Fruit fly (Drosophila melanogaster) whole organism, embryonic: ENCODE data around the gene lectin-37Db.
A peak's percentile ranks its signal among the peaks of the same experiment; 100 is the strongest.

Experiments
- Bgb ChIP-seq: fragments of 200-800 bp; sonication (Bioruptor generic); IDR thresholded peaks from 2 replicates; pipeline ENCODE4 v1.3.6; 2022; ENCODE audit warnings: missing biosample characterization, missing genetic modification characterization; ENCODE audit not compliant: partially characterized antibody
- CG10979 ChIP-seq: fragments of 200-800 bp; sonication (Bioruptor generic); optimal IDR thresholded peaks from 2 replicates; lab custom pipeline; 2018; ENCODE audit warnings: missing biosample characterization, mild to moderate bottlenecking, missing genetic modification characterization, moderate library complexity
- CG12769 ChIP-seq: fragments of 200-800 bp; sonication (Bioruptor generic); optimal IDR thresholded peaks from 2 replicates; lab custom pipeline; 2019; ENCODE audit warnings: missing biosample characterization, mild to moderate bottlenecking, missing genetic modification characterization, moderate library complexity
- CG13287 ChIP-seq: fragments of 200-800 bp; sonication (Bioruptor generic); IDR thresholded peaks from 2 replicates; pipeline ENCODE4 v1.3.6; 2022; ENCODE audit warnings: missing biosample characterization, missing genetic modification characterization; ENCODE audit not compliant: partially characterized antibody
- CG14014 ChIP-seq: fragments of 200-800 bp; sonication (Bioruptor generic); IDR thresholded peaks from 2 replicates; pipeline ENCODE4 v1.3.6; 2022; ENCODE audit warnings: missing biosample characterization, missing genetic modification characterization
- CG14965 ChIP-seq: fragments of 200-800 bp; sonication (Bioruptor generic); optimal IDR thresholded peaks from 2 replicates; lab custom pipeline; 2016; ENCODE audit warnings: missing biosample characterization, missing genetic modification characterization, borderline replicate concordance
- CG1602 ChIP-seq: fragments of 200-800 bp; sonication (Bioruptor generic); optimal IDR thresholded peaks from 3 replicates; lab custom pipeline; 2016; ENCODE audit warnings: missing biosample characterization, missing genetic modification characterization
- CG1603 ChIP-seq: fragments of 200-800 bp; sonication (Bioruptor generic); optimal IDR thresholded peaks from 2 replicates; lab custom pipeline; 2019; ENCODE audit warnings: missing biosample characterization, mild to moderate bottlenecking, missing genetic modification characterization, moderate library complexity
- CG16863 ChIP-seq: fragments of 200-800 bp; sonication (Bioruptor generic); optimal IDR thresholded peaks from 3 replicates; lab custom pipeline; 2016; ENCODE audit warnings: missing biosample characterization, missing genetic modification characterization
- CG17912 ChIP-seq: fragments of 200-800 bp; sonication (Bioruptor generic); optimal IDR thresholded peaks from 2 replicates; lab custom pipeline; 2018; ENCODE audit warnings: missing biosample characterization, mild to moderate bottlenecking, missing genetic modification characterization
- CG2202 ChIP-seq: fragments of 200-800 bp; sonication (Bioruptor generic); optimal IDR thresholded peaks from 2 replicates; lab custom pipeline; 2018; ENCODE audit warnings: missing biosample characterization, mild to moderate bottlenecking, missing genetic modification characterization
- CG32532 ChIP-seq: fragments of 200-800 bp; sonication (Bioruptor generic); IDR thresholded peaks from 2 replicates; pipeline ENCODE4 v1.3.6; 2022; ENCODE audit warnings: missing biosample characterization, missing genetic modification characterization
- CG5180 ChIP-seq: fragments of 200-800 bp; sonication (Bioruptor generic); optimal IDR thresholded peaks from 3 replicates; lab custom pipeline; 2017; ENCODE audit warnings: missing biosample characterization, missing genetic modification characterization, mild to moderate bottlenecking, moderate library complexity, missing genetic modification reagents
- CG6813 ChIP-seq: fragments of 200-800 bp; sonication (Bioruptor generic); optimal IDR thresholded peaks from 2 replicates; lab custom pipeline; 2017; ENCODE audit warnings: missing biosample characterization, missing genetic modification characterization, mild to moderate bottlenecking, moderate library complexity, missing genetic modification reagents
- CG7786 ChIP-seq: fragments of 200-800 bp; sonication (Bioruptor generic); optimal IDR thresholded peaks from 2 replicates; lab custom pipeline; 2016; ENCODE audit warnings: missing biosample characterization, missing genetic modification characterization
- CG8924 ChIP-seq: fragments of 200-800 bp; optimal IDR thresholded peaks from 3 replicates; lab custom pipeline; 2019; ENCODE audit warnings: missing biosample characterization, mild to moderate bottlenecking, missing genetic modification characterization, moderate library complexity
- CG8944 ChIP-seq: fragments of 200-800 bp; sonication (Bioruptor generic); optimal IDR thresholded peaks from 3 replicates; lab custom pipeline; 2016; ENCODE audit warnings: missing biosample characterization, missing genetic modification characterization
- CG9817 ChIP-seq: fragments of 200-800 bp; sonication (Bioruptor generic); optimal IDR thresholded peaks from 2 replicates; lab custom pipeline; 2018; ENCODE audit warnings: missing biosample characterization, mild to moderate bottlenecking, missing genetic modification characterization, moderate library complexity
- Deaf1 ChIP-seq: fragments of 200-800 bp; optimal IDR thresholded peaks from 3 replicates; lab custom pipeline; 2019; ENCODE audit warnings: missing biosample characterization, mild to moderate bottlenecking, missing genetic modification characterization, moderate library complexity
- Dek ChIP-seq: fragments of 200-800 bp; sonication (Bioruptor generic); optimal IDR thresholded peaks from 3 replicates; lab custom pipeline; 2019; ENCODE audit warnings: missing biosample characterization, mild to moderate bottlenecking, missing genetic modification characterization, moderate library complexity
- Elba2 ChIP-seq: fragments of 200-800 bp; sonication (Bioruptor generic); optimal IDR thresholded peaks from 3 replicates; lab custom pipeline; 2016; ENCODE audit warnings: missing biosample characterization, missing genetic modification characterization
- HLH4C ChIP-seq: fragments of 200-800 bp; sonication (Bioruptor generic); IDR thresholded peaks from 3 replicates; pipeline ENCODE4 v1.3.6; 2022; ENCODE audit warnings: missing biosample characterization, missing genetic modification characterization; ENCODE audit not compliant: partially characterized antibody
- Poxn ChIP-seq: fragments of 200-800 bp; sonication (Bioruptor generic); IDR thresholded peaks from 2 replicates; pipeline ENCODE4 v1.3.6; 2022; ENCODE audit warnings: missing biosample characterization, missing genetic modification characterization
- Spps ChIP-seq: fragments of 200-800 bp; sonication (Bioruptor generic); optimal IDR thresholded peaks from 2 replicates; lab custom pipeline; 2018; ENCODE audit warnings: missing biosample characterization, mild to moderate bottlenecking, missing genetic modification characterization
- Trl ChIP-seq, 3 experiments: fragments of >200 bp in 2 of 3; fragments of 200-800 bp in 1 of 3; sonication (Bioruptor generic) in 1 of 3; optimal IDR thresholded peaks; 2 replicates in 1 of 3; 3 replicates in 2 of 3; lab custom pipeline; 2016 to 2017; ENCODE audit warnings: missing biosample characterization in 1 of 3, missing genetic modification characterization in 1 of 3
- Xrp1 ChIP-seq: fragments of 200-800 bp; sonication (Bioruptor generic); IDR thresholded peaks from 2 replicates; pipeline ENCODE4 v1.3.6; 2022; ENCODE audit warnings: missing biosample characterization, missing genetic modification characterization
- ab ChIP-seq: fragments of 200-800 bp; sonication (Bioruptor generic); optimal IDR thresholded peaks from 2 replicates; lab custom pipeline; 2016; ENCODE audit warnings: missing biosample characterization, missing genetic modification characterization
- chinmo ChIP-seq: fragments of 200-800 bp; sonication (Bioruptor generic); IDR thresholded peaks from 4 replicates; pipeline ENCODE4 v1.3.6; 2022; ENCODE audit warnings: missing biosample characterization, missing genetic modification characterization; ENCODE audit not compliant: partially characterized antibody
- corto ChIP-seq: fragments of 200-800 bp; sonication (Bioruptor generic); optimal IDR thresholded peaks from 2 replicates; lab custom pipeline; 2016; ENCODE audit warnings: missing biosample characterization, mild to moderate bottlenecking, missing genetic modification characterization, moderate library complexity
- crol ChIP-seq: fragments of 200-800 bp; sonication (Bioruptor generic); IDR thresholded peaks from 2 replicates; pipeline ENCODE4 v1.3.6; 2022; ENCODE audit warnings: missing biosample characterization, missing genetic modification characterization
- dpn ChIP-seq, 2 experiments: fragments of 200-800 bp; sonication (Bioruptor generic); optimal IDR thresholded peaks; 3 replicates each; lab custom pipeline; 2016; ENCODE audit warnings: missing biosample characterization in 2 of 2, missing genetic modification characterization in 2 of 2
- emc ChIP-seq: fragments of 200-800 bp; sonication (Bioruptor generic); optimal IDR thresholded peaks from 2 replicates; lab custom pipeline; 2016; ENCODE audit warnings: missing biosample characterization, missing genetic modification characterization
- fd96Cb ChIP-seq: fragments of 200-800 bp; sonication (Bioruptor generic); optimal IDR thresholded peaks from 2 replicates; lab custom pipeline; 2018; ENCODE audit warnings: missing biosample characterization, mild to moderate bottlenecking, missing genetic modification characterization, moderate library complexity
- gce ChIP-seq: fragments of 200-800 bp; sonication (Bioruptor generic); IDR thresholded peaks from 3 replicates; pipeline ENCODE4 v1.3.6; 2022; ENCODE audit warnings: missing biosample characterization, missing genetic modification characterization
- grn ChIP-seq: fragments of 200-800 bp; sonication (Bioruptor generic); optimal IDR thresholded peaks from 3 replicates; lab custom pipeline; 2017; ENCODE audit warnings: missing biosample characterization, missing genetic modification characterization
- hb ChIP-seq: fragments of 200-800 bp; sonication (Bioruptor generic); IDR thresholded peaks from 3 replicates; pipeline ENCODE4 v1.3.6; 2022; ENCODE audit warnings: missing biosample characterization, missing genetic modification characterization; ENCODE audit not compliant: partially characterized antibody
- lab ChIP-seq: fragments of 200-800 bp; sonication (Bioruptor generic); optimal IDR thresholded peaks from 3 replicates; lab custom pipeline; 2017; ENCODE audit warnings: missing biosample characterization, missing genetic modification characterization, mild to moderate bottlenecking, moderate library complexity, missing genetic modification reagents
- luna ChIP-seq: fragments of 200-800 bp; sonication (Bioruptor generic); optimal IDR thresholded peaks from 2 replicates; lab custom pipeline; 2016; ENCODE audit warnings: missing biosample characterization, missing genetic modification characterization
- nau ChIP-seq: fragments of 200-800 bp; sonication (Bioruptor generic); optimal IDR thresholded peaks from 3 replicates; lab custom pipeline; 2017; ENCODE audit warnings: missing biosample characterization, mild to moderate bottlenecking, missing genetic modification characterization, missing genetic modification reagents
- nerfin-2 ChIP-seq: fragments of 200-800 bp; sonication (Bioruptor generic); IDR thresholded peaks from 2 replicates; pipeline ENCODE4 v1.3.6; 2022; ENCODE audit warnings: missing biosample characterization, missing genetic modification characterization; ENCODE audit not compliant: partially characterized antibody
- pros ChIP-seq: fragments of 200-800 bp; sonication (Bioruptor generic); optimal IDR thresholded peaks from 3 replicates; lab custom pipeline; 2019; ENCODE audit warnings: missing biosample characterization, mild to moderate bottlenecking, missing genetic modification characterization, moderate library complexity
- scrt ChIP-seq: fragments of 200-800 bp; sonication (Bioruptor generic); optimal IDR thresholded peaks from 2 replicates; lab custom pipeline; 2018; ENCODE audit warnings: missing biosample characterization, mild to moderate bottlenecking, missing genetic modification characterization, moderate library complexity
- sd ChIP-seq: fragments of 200-800 bp; sonication (Bioruptor generic); optimal IDR thresholded peaks from 3 replicates; lab custom pipeline; 2018; ENCODE audit warnings: missing biosample characterization, mild to moderate bottlenecking, missing genetic modification characterization, moderate library complexity
- seq ChIP-seq: fragments of 200-800 bp; sonication (Bioruptor generic); IDR thresholded peaks from 2 replicates; pipeline ENCODE4 v1.3.6; 2022; ENCODE audit warnings: missing biosample characterization, missing genetic modification characterization
- sr ChIP-seq: fragments of 200-800 bp; sonication (Bioruptor generic); IDR thresholded peaks from 3 replicates; pipeline ENCODE4 v1.3.6; 2022; ENCODE audit warnings: missing biosample characterization, missing genetic modification characterization
- sug ChIP-seq: fragments of 200-800 bp; optimal IDR thresholded peaks from 2 replicates; lab custom pipeline; 2019; ENCODE audit warnings: missing biosample characterization, mild to moderate bottlenecking, missing genetic modification characterization, moderate library complexity
- tin ChIP-seq: fragments of 200-800 bp; sonication (Bioruptor generic); optimal IDR thresholded peaks from 3 replicates; lab custom pipeline; 2016; ENCODE audit warnings: missing biosample characterization, missing genetic modification characterization
- unpg ChIP-seq: fragments of 200-800 bp; sonication (Bioruptor generic); optimal IDR thresholded peaks from 3 replicates; lab custom pipeline; 2018; ENCODE audit warnings: missing biosample characterization, mild to moderate bottlenecking, missing genetic modification characterization, moderate library complexity
- zen2 ChIP-seq: fragments of 200-800 bp; sonication (Bioruptor generic); IDR thresholded peaks from 3 replicates; pipeline ENCODE4 v1.3.6; 2022; ENCODE audit warnings: missing biosample characterization, missing genetic modification characterization; ENCODE audit not compliant: partially characterized antibody

Gene lectin-37Db

DNA sequence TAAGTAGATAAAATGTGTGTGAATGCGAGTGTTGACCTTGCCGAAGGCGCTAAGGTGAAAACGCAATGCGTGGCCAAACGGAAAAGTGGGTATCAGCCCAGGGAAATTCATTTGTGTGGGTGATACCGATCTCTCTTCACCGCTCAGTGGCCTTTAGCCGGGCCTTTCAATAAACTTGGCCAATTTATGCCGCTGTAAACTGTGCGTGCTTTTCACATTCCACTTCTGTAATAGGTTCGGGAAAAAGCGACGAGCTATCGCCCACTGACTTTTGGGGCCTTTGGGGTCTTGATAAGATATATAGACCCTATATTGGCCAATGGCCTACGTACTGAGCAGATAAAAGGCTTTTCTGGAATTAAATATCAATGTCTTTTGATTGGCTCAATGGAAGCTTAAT lies 2.7 kb downstream of the lectin-37Db start (continued):
- TF ChIP-seq CG10979 (tag; lab: Kevin White, UChicago) (no peak), tin (GFP tag; lab: Kevin White, UChicago) (no peak), sd (tag; lab: Kevin White, UChicago) (peak; percentile 94), Elba2 (GFP tag; lab: Kevin White, UChicago) (no peak), dpn (GFP tag; optimal IDR thresholded peaks at IDR 0.05; lab: Kevin White, UChicago) (no peak), corto (GFP tag; lab: Kevin White, UChicago) (no peak), CG6813 (GFP tag; lab: Kevin White, UChicago) (no peak), unpg (GFP tag; lab: Kevin White, UChicago) (no peak), CG1603 (tag; lab: Kevin White, UChicago) (no peak), scrt (GFP tag; lab: Kevin White, UChicago) (no peak), Deaf1 (tag; lab: Kevin White, UChicago) (peak; percentile 32), Dek (tag; lab: Kevin White, UChicago) (no peak), nerfin-2 (GFP tag; lab: Robert Waterston, UW) (no peak), CG17912 (GFP tag; lab: Kevin White, UChicago) (no peak), seq (GFP tag; lab: Robert Waterston, UW) (no peak), sr (peak; percentile 69; the same call in 2 of the 3 replicates), fd96Cb (tag; lab: Kevin White, UChicago) (no peak), hb (GFP tag; lab: Robert Waterston, UW) (no peak), CG14965 (GFP tag; lab: Kevin White, UChicago) (no peak), grn (peak; percentile 12), CG5180 (GFP tag; lab: Kevin White, UChicago) (no peak), sug (peak; percentile 91), CG2202 (tag; lab: Kevin White, UChicago) (no peak), ab (GFP tag; lab: Kevin White, UChicago) (no peak), lab (peak; percentile 16), CG32532 (0 out of 2 replicates have a peak, but pooled peaks have one; percentile 11)

DNA sequence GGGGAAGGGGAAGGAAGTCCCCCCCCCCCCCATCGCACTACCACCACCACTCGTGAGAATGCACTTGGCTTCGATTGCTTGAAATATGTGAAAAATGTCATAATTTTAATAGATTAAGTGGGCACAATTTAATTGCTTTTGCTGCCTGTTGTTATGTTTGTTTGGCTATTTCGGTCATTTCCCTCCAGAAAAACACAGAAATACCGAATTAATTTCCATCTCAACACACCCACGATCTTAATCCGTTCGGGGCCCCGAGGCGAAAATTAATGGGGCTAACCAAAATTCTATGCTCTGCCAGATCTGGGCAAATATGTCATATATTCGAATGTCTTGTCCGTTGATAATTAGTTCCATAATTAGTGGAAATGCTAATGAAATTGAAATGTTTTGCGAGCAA lies 3.8 kb downstream of the lectin-37Db start:
- TF ChIP-seq Bgb (no peak), Spps (no peak), CG13287 (GFP tag; lab: Robert Waterston, UW) (no peak), chinmo (GFP tag; lab: Robert Waterston, UW) (0 out of 4 replicates have a peak, but pooled peaks have one; percentile 46), sd (tag; lab: Kevin White, UChicago) (peak; percentile 83), luna (GFP tag; lab: Kevin White, UChicago) (no peak), CG9817 (tag; lab: Kevin White, UChicago) (no peak), Xrp1 (GFP tag; lab: Robert Waterston, UW) (no peak), Trl (optimal IDR thresholded peaks at IDR 0.05; lab: Kevin White, UChicago) (no peak), Trl (GFP tag; optimal IDR thresholded peaks at IDR 0.05; lab: Kevin White, UChicago) (no peak), CG1602 (GFP tag; lab: Kevin White, UChicago) (no peak), crol (GFP tag; lab: Robert Waterston, UW) (peak; percentile 63; the same call in 1 of the 2 replicates), CG8924 (no peak), HLH4C (no peak), gce (GFP tag; lab: Robert Waterston, UW) (0 out of 3 replicates have a peak, but pooled peaks have one; percentile 36), CG16863 (no peak), CG8944 (no peak), Poxn (GFP tag; lab: Robert Waterston, UW) (no peak), CG7786 (no peak), pros (GFP tag; lab: Kevin White, UChicago) (no peak), zen2 (GFP tag; lab: Robert Waterston, UW) (no peak), sr (peak; percentile 70; the same call in 1 of the 3 replicates), emc (GFP tag; lab: Kevin White, UChicago) (no peak), CG14014 (no peak), CG12769 (tag; lab: Kevin White, UChicago) (peak; percentile 74), nau (GFP tag; lab: Kevin White, UChicago) (no peak)
